Fruit fly (Drosophila melanogaster) whole organism, embryonic: ENCODE results near the gene CG4025.

Experiments
- Abd-B ChIP-seq: fragments of 200-800 bp; sonication (Bioruptor generic); optimal IDR thresholded peaks from 2 replicates; lab custom pipeline; 2018; ENCODE audit warnings: missing biosample characterization, mild to moderate bottlenecking, missing genetic modification characterization, moderate library complexity
- CG11695 ChIP-seq: fragments of 200-800 bp; sonication (Bioruptor generic); IDR thresholded peaks from 3 replicates; pipeline ENCODE4 v1.3.6; 2022; ENCODE audit warnings: missing biosample characterization, missing genetic modification characterization
- CG12071 ChIP-seq: fragments of 200-800 bp; sonication (Bioruptor generic); optimal IDR thresholded peaks from 3 replicates; lab custom pipeline; 2018; ENCODE audit warnings: missing biosample characterization, mild to moderate bottlenecking, missing genetic modification characterization
- CG15269 ChIP-seq: fragments of 200-800 bp; sonication (Bioruptor generic); optimal IDR thresholded peaks from 2 replicates; lab custom pipeline; 2018; ENCODE audit warnings: missing biosample characterization, mild to moderate bottlenecking, missing genetic modification characterization, moderate library complexity
- CG1529 ChIP-seq: fragments of 200-800 bp; sonication (Bioruptor generic); optimal IDR thresholded peaks from 3 replicates; lab custom pipeline; 2018; ENCODE audit warnings: missing biosample characterization, missing genetic modification characterization
- CG15696 ChIP-seq: fragments of 200-800 bp; sonication (Bioruptor generic); optimal IDR thresholded peaks from 2 replicates; lab custom pipeline; 2019; ENCODE audit warnings: missing biosample characterization, mild to moderate bottlenecking, missing genetic modification characterization, moderate library complexity
- CG17385 ChIP-seq: fragments of 200-800 bp; sonication (Bioruptor generic); optimal IDR thresholded peaks from 3 replicates; lab custom pipeline; 2018; ENCODE audit warnings: missing biosample characterization, mild to moderate bottlenecking, missing genetic modification characterization
- CG17568 ChIP-seq: fragments of 200-800 bp; sonication (Bioruptor generic); optimal IDR thresholded peaks from 2 replicates; lab custom pipeline; 2018; ENCODE audit warnings: missing biosample characterization, mild to moderate bottlenecking, missing genetic modification characterization, moderate library complexity
- CG17612 ChIP-seq: fragments of 200-800 bp; sonication (Bioruptor generic); IDR thresholded peaks from 2 replicates; pipeline ENCODE4 v1.3.6; 2022; ENCODE audit warnings: missing biosample characterization, missing genetic modification characterization
- CG17802 ChIP-seq: fragments of 200-800 bp; sonication (Bioruptor generic); optimal IDR thresholded peaks from 2 replicates; lab custom pipeline; 2018; ENCODE audit warnings: missing biosample characterization, mild to moderate bottlenecking, missing genetic modification characterization, moderate library complexity
- CG17912 ChIP-seq: fragments of 200-800 bp; sonication (Bioruptor generic); optimal IDR thresholded peaks from 2 replicates; lab custom pipeline; 2018; ENCODE audit warnings: missing biosample characterization, mild to moderate bottlenecking, missing genetic modification characterization
- CG2120 ChIP-seq: fragments of 200-800 bp; sonication (Bioruptor generic); optimal IDR thresholded peaks from 3 replicates; lab custom pipeline; 2016; ENCODE audit warnings: missing biosample characterization, missing genetic modification characterization
- CG2678 ChIP-seq: fragments of 200-800 bp; sonication (Bioruptor generic); optimal IDR thresholded peaks from 3 replicates; lab custom pipeline; 2019; ENCODE audit warnings: missing biosample characterization, mild to moderate bottlenecking, missing genetic modification characterization, moderate library complexity
- CG2712 ChIP-seq: fragments of 200-800 bp; optimal IDR thresholded peaks from 3 replicates; lab custom pipeline; 2019; ENCODE audit warnings: missing biosample characterization, mild to moderate bottlenecking, missing genetic modification characterization, moderate library complexity
- CG34224 ChIP-seq: fragments of 200-800 bp; sonication (Bioruptor generic); IDR thresholded peaks from 3 replicates; pipeline ENCODE4 v1.3.6; 2022; ENCODE audit warnings: missing biosample characterization, missing genetic modification characterization; ENCODE audit not compliant: partially characterized antibody
- CG4854 ChIP-seq: fragments of 200-800 bp; sonication (Bioruptor generic); optimal IDR thresholded peaks from 2 replicates; lab custom pipeline; 2016; ENCODE audit warnings: missing biosample characterization, missing genetic modification characterization, inconsistent platforms
- CG5180 ChIP-seq: fragments of 200-800 bp; sonication (Bioruptor generic); optimal IDR thresholded peaks from 3 replicates; lab custom pipeline; 2017; ENCODE audit warnings: missing biosample characterization, missing genetic modification characterization, mild to moderate bottlenecking, moderate library complexity, missing genetic modification reagents
- CG6254 ChIP-seq: fragments of 200-800 bp; sonication (Bioruptor generic); optimal IDR thresholded peaks from 3 replicates; lab custom pipeline; 2017; ENCODE audit warnings: mild to moderate bottlenecking, missing biosample characterization, missing genetic modification reagents, missing genetic modification characterization
- CG6813 ChIP-seq: fragments of 200-800 bp; sonication (Bioruptor generic); optimal IDR thresholded peaks from 2 replicates; lab custom pipeline; 2017; ENCODE audit warnings: missing biosample characterization, missing genetic modification characterization, mild to moderate bottlenecking, moderate library complexity, missing genetic modification reagents
- CG9437 ChIP-seq: fragments of 200-800 bp; sonication (Bioruptor generic); optimal IDR thresholded peaks from 2 replicates; lab custom pipeline; 2018; ENCODE audit warnings: missing biosample characterization, mild to moderate bottlenecking, missing genetic modification characterization
- Chrac-16 ChIP-seq: fragments of 200-800 bp; sonication (Bioruptor generic); optimal IDR thresholded peaks from 3 replicates; lab custom pipeline; 2016; ENCODE audit warnings: missing biosample characterization, missing genetic modification characterization
- D19A ChIP-seq: fragments of 200-800 bp; optimal IDR thresholded peaks from 3 replicates; lab custom pipeline; 2019; ENCODE audit warnings: missing biosample characterization, mild to moderate bottlenecking, missing genetic modification characterization, moderate library complexity
- HLH3B ChIP-seq: fragments of 200-800 bp; sonication (Bioruptor generic); IDR thresholded peaks from 2 replicates; pipeline ENCODE4 v1.3.6; 2022; ENCODE audit warnings: missing biosample characterization, missing genetic modification characterization
- HLHmδ ChIP-seq: fragments of 200-800 bp; sonication (Bioruptor generic); optimal IDR thresholded peaks from 2 replicates; lab custom pipeline; 2018; ENCODE audit warnings: missing biosample characterization, mild to moderate bottlenecking, missing genetic modification characterization, moderate library complexity
- Hmx ChIP-seq: fragments of 200-800 bp; sonication (Bioruptor generic); optimal IDR thresholded peaks from 2 replicates; lab custom pipeline; 2016; ENCODE audit warnings: missing biosample characterization, missing genetic modification characterization
- Sin3A ChIP-seq: fragments of >200 bp; optimal IDR thresholded peaks from 2 replicates; lab custom pipeline; 2018
- Sry-δ ChIP-seq: fragments of 200-800 bp; sonication (Bioruptor generic); optimal IDR thresholded peaks from 2 replicates; lab custom pipeline; 2016; ENCODE audit warnings: missing biosample characterization, missing genetic modification characterization
- Xrp1 ChIP-seq: fragments of 200-800 bp; sonication (Bioruptor generic); IDR thresholded peaks from 2 replicates; pipeline ENCODE4 v1.3.6; 2022; ENCODE audit warnings: missing biosample characterization, missing genetic modification characterization
- YL-1 ChIP-seq: fragments of 200-800 bp; sonication (Bioruptor generic); optimal IDR thresholded peaks from 3 replicates; lab custom pipeline; 2017; ENCODE audit warnings: missing biosample characterization, mild to moderate bottlenecking, missing genetic modification characterization
- abd-A ChIP-seq: fragments of 200-800 bp; sonication (Bioruptor generic); optimal IDR thresholded peaks from 3 replicates; lab custom pipeline; 2019; ENCODE audit warnings: missing biosample characterization, mild to moderate bottlenecking, missing genetic modification characterization, moderate library complexity
- ap ChIP-seq: fragments of 200-800 bp; sonication (Bioruptor generic); IDR thresholded peaks from 2 replicates; pipeline ENCODE4 v1.3.6; 2022; ENCODE audit warnings: missing biosample characterization, missing genetic modification characterization
- bigmax ChIP-seq: fragments of 200-800 bp; sonication (Bioruptor generic); optimal IDR thresholded peaks from 2 replicates; lab custom pipeline; 2018; ENCODE audit warnings: missing biosample characterization, mild to moderate bottlenecking, missing genetic modification characterization
- btn ChIP-seq: fragments of 200-800 bp; sonication (Bioruptor generic); optimal IDR thresholded peaks from 2 replicates; lab custom pipeline; 2016; ENCODE audit warnings: missing biosample characterization, missing genetic modification characterization
- cg ChIP-seq: fragments of 200-800 bp; sonication (Bioruptor generic); optimal IDR thresholded peaks from 3 replicates; lab custom pipeline; 2019; ENCODE audit warnings: missing biosample characterization, mild to moderate bottlenecking, missing genetic modification characterization, moderate library complexity
- cwo ChIP-seq: fragments of 200-800 bp; sonication (Bioruptor generic); optimal IDR thresholded peaks from 3 replicates; lab custom pipeline; 2017; ENCODE audit warnings: missing biosample characterization, missing genetic modification characterization, mild to moderate bottlenecking, moderate library complexity, missing genetic modification reagents
- dmrt99B ChIP-seq: fragments of 200-800 bp; sonication (Bioruptor generic); optimal IDR thresholded peaks from 2 replicates; lab custom pipeline; 2018; ENCODE audit warnings: missing biosample characterization, mild to moderate bottlenecking, missing genetic modification characterization, moderate library complexity
- fd96Cb ChIP-seq: fragments of 200-800 bp; sonication (Bioruptor generic); optimal IDR thresholded peaks from 2 replicates; lab custom pipeline; 2018; ENCODE audit warnings: missing biosample characterization, mild to moderate bottlenecking, missing genetic modification characterization, moderate library complexity
- ftz-f1 ChIP-seq: fragments of 200-800 bp; sonication (Bioruptor generic); optimal IDR thresholded peaks from 2 replicates; lab custom pipeline; 2016; ENCODE audit warnings: missing biosample characterization, missing genetic modification characterization
- fu2 ChIP-seq: fragments of 200-800 bp; sonication (Bioruptor generic); optimal IDR thresholded peaks from 2 replicates; lab custom pipeline; 2016; ENCODE audit warnings: missing biosample characterization, missing genetic modification characterization
- kay ChIP-seq: fragments of 200-800 bp; sonication (Bioruptor generic); optimal IDR thresholded peaks from 2 replicates; lab custom pipeline; 2016; ENCODE audit warnings: missing biosample characterization, missing genetic modification characterization
- lola ChIP-seq, 3 experiments: fragments of >200 bp in 2 of 3; fragments of 200-800 bp in 1 of 3; sonication (Bioruptor generic) in 1 of 3; optimal IDR thresholded peaks; 2 replicates each; lab custom pipeline; 2017 to 2019; ENCODE audit warnings: missing biosample characterization in 3 of 3, missing genetic modification characterization in 3 of 3, mild to moderate bottlenecking in 1 of 3, moderate library complexity in 1 of 3
- nmo ChIP-seq: fragments of 200-800 bp; sonication (Bioruptor generic); optimal IDR thresholded peaks from 2 replicates; lab custom pipeline; 2018; ENCODE audit warnings: missing biosample characterization, mild to moderate bottlenecking, missing genetic modification characterization, moderate library complexity
- row ChIP-seq: fragments of 200-800 bp; sonication (Bioruptor generic); IDR thresholded peaks from 3 replicates; pipeline ENCODE4 v1.3.6; 2022; ENCODE audit warnings: missing biosample characterization, missing genetic modification characterization
- sens ChIP-seq: fragments of 200-800 bp; sonication (Bioruptor generic); peaks from one replicate; lab custom pipeline; 2016; ENCODE audit warnings: missing biosample characterization, missing genetic modification characterization
- sim ChIP-seq: fragments of 200-800 bp; sonication (Bioruptor generic); IDR thresholded peaks from 2 replicates; pipeline ENCODE4 v1.3.6; 2022; ENCODE audit warnings: missing biosample characterization, missing genetic modification characterization
- ssp ChIP-seq: fragments of 200-800 bp; sonication (Bioruptor generic); IDR thresholded peaks from 2 replicates; pipeline ENCODE4 v1.3.6; 2022; ENCODE audit warnings: missing biosample characterization, missing genetic modification characterization
- stc ChIP-seq: fragments of 200-800 bp; sonication (Bioruptor generic); IDR thresholded peaks from 2 replicates; pipeline ENCODE4 v1.3.6; 2022; ENCODE audit warnings: missing biosample characterization, missing genetic modification characterization
- trem ChIP-seq: fragments of 200-800 bp; optimal IDR thresholded peaks from 3 replicates; lab custom pipeline; 2019; ENCODE audit warnings: missing biosample characterization, mild to moderate bottlenecking, missing genetic modification characterization, moderate library complexity

The CG4025 gene

DNA sequence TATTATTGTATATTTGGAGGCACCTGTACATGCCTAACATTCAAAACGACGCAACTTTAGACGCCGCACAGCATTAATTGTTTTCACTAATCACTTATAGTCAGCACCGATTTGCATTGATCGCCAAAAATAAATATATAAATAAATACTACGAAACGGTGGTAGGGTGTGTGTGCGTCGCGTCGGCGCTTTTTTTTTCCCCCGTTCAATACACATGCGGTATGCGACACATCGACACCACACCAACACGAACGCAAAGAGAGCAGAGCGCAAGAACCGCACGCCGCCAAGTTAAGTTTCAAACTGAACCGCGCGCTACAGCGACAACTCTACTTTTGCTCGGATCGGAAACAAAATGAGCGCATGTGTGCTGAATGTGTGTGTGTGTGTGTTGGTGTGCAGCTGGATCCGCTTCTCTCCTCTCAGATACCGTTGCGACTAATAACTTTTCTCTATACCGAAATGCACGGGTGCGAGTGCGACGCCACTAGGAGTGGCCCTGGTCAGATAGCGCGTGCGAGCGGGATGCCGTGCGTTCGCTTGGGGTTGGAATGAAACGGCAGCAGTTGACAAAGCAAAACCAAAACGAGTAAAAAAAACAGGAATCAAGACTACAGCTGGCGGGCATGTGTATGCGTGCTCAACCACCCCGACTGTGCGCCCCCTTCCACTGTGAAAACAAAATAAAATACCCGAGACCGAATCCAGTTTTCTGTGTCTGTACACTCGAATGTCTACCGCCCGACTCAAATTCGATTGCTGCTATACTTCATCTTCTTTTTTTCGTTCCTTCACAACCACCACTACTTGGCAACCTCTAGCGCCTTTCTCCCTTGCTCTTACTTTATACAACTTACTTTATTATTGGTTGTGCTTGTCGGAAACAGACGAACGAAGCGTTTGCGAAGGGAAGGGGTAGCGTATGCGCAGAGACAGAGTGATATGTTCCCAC, 46.5 kb downstream of the CG4025 start, which contains the start of gene ph-d (continued):
- peak; percentile 36; the same call in 1 of the 3 replicates for TF ChIP-seq CG11695 (GFP tag; lab: Robert Waterston, UW)
- TF ChIP-seq nmo = peak; percentile 59
- peak; percentile 13 for TF ChIP-seq CG6813 (GFP tag; lab: Kevin White, UChicago)
- peak; percentile 62 for TF ChIP-seq Chrac-16 (GFP tag; lab: Kevin White, UChicago)
- TF ChIP-seq lola (GFP tag; optimal IDR thresholded peaks at IDR 0.05; lab: Kevin White, UChicago) = peak in 1 of 3 experiments; percentile 58
- no peak for TF ChIP-seq CG17612 (GFP tag; lab: Robert Waterston, UW)
- TF ChIP-seq CG5180 = peak; percentile 45
- TF ChIP-seq CG17912 (GFP tag; lab: Kevin White, UChicago) = no peak
- peak; percentile 97 for TF ChIP-seq cg (GFP tag; lab: Kevin White, UChicago)
- TF ChIP-seq HLHmδ = peak; percentile 38
- no peak for TF ChIP-seq Sin3A (lab: Kevin White, UChicago)
- peak; percentile 42; the same call in 1 of the 2 replicates for TF ChIP-seq HLH3B (GFP tag; lab: Robert Waterston, UW)
- TF ChIP-seq cwo (GFP tag; lab: Kevin White, UChicago) = peak; percentile 5
- peak; percentile 24; the same call in 1 of the 2 replicates for TF ChIP-seq ssp (GFP tag; lab: Robert Waterston, UW)
- peak; percentile 53 for TF ChIP-seq CG15269 (tag; lab: Kevin White, UChicago)
- TF ChIP-seq CG12071 (GFP tag; lab: Kevin White, UChicago) = peak; percentile 18
- no peak for TF ChIP-seq Sry-δ (GFP tag; lab: Kevin White, UChicago)
- TF ChIP-seq CG2712 (tag; lab: Kevin White, UChicago) = peak; percentile 49
- peak; percentile 40 for TF ChIP-seq trem (tag; lab: Kevin White, UChicago)
- TF ChIP-seq Hmx (GFP tag; lab: Kevin White, UChicago) = no peak
- TF ChIP-seq bigmax (GFP tag; lab: Kevin White, UChicago) = no peak
- TF ChIP-seq sens (GFP tag; lab: Kevin White, UChicago) = peak; percentile 92
- TF ChIP-seq abd-A (tag; lab: Kevin White, UChicago) = peak; percentile 95
- TF ChIP-seq CG2120 (GFP tag; lab: Kevin White, UChicago) = peak; percentile 62
- no peak for TF ChIP-seq Abd-B
- TF ChIP-seq CG15696 (tag; lab: Kevin White, UChicago) = peak; percentile 20
- peak; percentile 63 for TF ChIP-seq dmrt99B (tag; lab: Kevin White, UChicago)
- peak; percentile 25 for TF ChIP-seq CG9437
- TF ChIP-seq CG2678 = peak; percentile 66
- peak; percentile 27 for TF ChIP-seq YL-1 (GFP tag; lab: Kevin White, UChicago)
- TF ChIP-seq sim (GFP tag; lab: Robert Waterston, UW) = no peak
- TF ChIP-seq CG17802 (tag; lab: Kevin White, UChicago) = peak; percentile 4
- TF ChIP-seq CG17568 (GFP tag; lab: Kevin White, UChicago) = peak; percentile 46
- TF ChIP-seq ap = no peak
- peak; percentile 47 for TF ChIP-seq ftz-f1 (GFP tag; lab: Kevin White, UChicago)
- TF ChIP-seq CG6254 = no peak
- TF ChIP-seq CG4854 = peak; percentile 14
- peak; percentile 23; the same call in 2 of the 3 replicates for TF ChIP-seq CG34224 (GFP tag; lab: Robert Waterston, UW)
- TF ChIP-seq Xrp1 (GFP tag; lab: Robert Waterston, UW) = peak; percentile 54; the same call in 1 of the 2 replicates
- TF ChIP-seq CG1529 = peak; percentile 45
- peak; percentile 90 for TF ChIP-seq row (GFP tag; lab: Robert Waterston, UW)
- peak; percentile 50 for TF ChIP-seq fd96Cb (tag; lab: Kevin White, UChicago)
- TF ChIP-seq stc (GFP tag; lab: Robert Waterston, UW) = 0 out of 2 replicates have a peak, but pooled peaks have one; percentile 8
- TF ChIP-seq CG17385 (GFP tag; lab: Kevin White, UChicago) = peak; percentile 27
- no peak for TF ChIP-seq fu2
- no peak for TF ChIP-seq btn (GFP tag; lab: Kevin White, UChicago)
- peak; percentile 99 for TF ChIP-seq D19A (tag; lab: Kevin White, UChicago)
- TF ChIP-seq kay (GFP tag; lab: Kevin White, UChicago) = no peak
